Worm (Caenorhabditis elegans) whole organism, late embryonic: ENCODE data around the gene ZC443.2.

ENCODE experiments used
- K02D7.2 ChIP-seq: sonication (generic microtip); optimal IDR thresholded peaks from 2 replicates; lab custom pipeline; 2017; ENCODE audit warnings: mild to moderate bottlenecking, missing genetic modification characterization, missing compliant biosample characterization
- ahr-1 ChIP-seq: sonication (generic microtip); optimal IDR thresholded peaks from 2 replicates; lab custom pipeline; 2016; ENCODE audit warnings: missing genetic modification characterization, missing compliant biosample characterization
- elt-2 ChIP-seq: sonication (generic microtip); optimal IDR thresholded peaks from 2 replicates; lab custom pipeline; 2016; ENCODE audit warnings: missing genetic modification reagents, missing genetic modification characterization, missing compliant biosample characterization
- fkh-6 ChIP-seq: sonication (generic microtip); optimal IDR thresholded peaks from 2 replicates; lab custom pipeline; 2016; ENCODE audit warnings: missing genetic modification characterization, missing compliant biosample characterization
- nhr-11 ChIP-seq: fragments of 150-350 bp; optimal IDR thresholded peaks from 2 replicates; lab custom pipeline; 2014; ENCODE audit warnings: missing biosample characterization, missing genetic modification characterization
- pha-4 ChIP-seq: fragments of 150-350 bp; optimal IDR thresholded peaks from 2 replicates; lab custom pipeline; 2018; ENCODE audit warnings: missing biosample characterization, missing genetic modification reagents, missing genetic modification characterization
- pqm-1 ChIP-seq: sonication (generic microtip); optimal IDR thresholded peaks from 2 replicates; lab custom pipeline; 2016; ENCODE audit warnings: missing genetic modification characterization, missing compliant biosample characterization

- TF ChIP-seq fkh-6 (no peak), elt-2 (no peak), pqm-1 (tag; lab: Kevin White, UChicago) (no peak), pha-4 (tag; lab: Kevin White, UChicago) (no peak), nhr-11 (tag; lab: Kevin White, UChicago) (no peak), K02D7.2 (tag; lab: Kevin White, UChicago) (no peak), ahr-1 (tag; lab: Kevin White, UChicago) (no peak)
Measured at ce11 chrV:12790188-12790587, 20.8 kb downstream of the ZC443.2 start, which contains the start of gene srbc-43.
